Worm (Caenorhabditis elegans) whole organism, L1 larva: ENCODE data around the gene C02E7.10.
A peak's percentile ranks its signal among the peaks of the same experiment; 100 is the strongest.
"Not testable (repeated sequence)": the region's sequence is repeated elsewhere in the genome, so short reads cannot be mapped to it uniquely, and the experiment has no call there.

Experiments
- C04F5.9 ChIP-seq: sonication (generic microtip); optimal IDR thresholded peaks from 2 replicates; lab custom pipeline; 2016; ENCODE audit warnings: missing genetic modification characterization, missing compliant biosample characterization
- C34B4.2 ChIP-seq: sonication (generic microtip); optimal IDR thresholded peaks from 2 replicates; lab custom pipeline; 2017; ENCODE audit warnings: mild to moderate bottlenecking, missing genetic modification characterization, missing compliant biosample characterization
- F16B12.6 ChIP-seq: fragments of 150-350 bp; optimal IDR thresholded peaks from 2 replicates; lab custom pipeline; 2014; ENCODE audit warnings: missing biosample characterization, missing genetic modification characterization
- alr-1 ChIP-seq: fragments of 200-800 bp; sonication (Bioruptor generic); optimal IDR thresholded peaks from 2 replicates; lab custom pipeline; 2018; ENCODE audit warnings: borderline replicate concordance, mild to moderate bottlenecking, missing genetic modification characterization, missing compliant biosample characterization
- ama-1 ChIP-seq: fragments of 150-350 bp; optimal IDR thresholded peaks from 2 replicates; lab custom pipeline; 2014
- ceh-82 ChIP-seq, 3 experiments: fragments of 150-350 bp in 1 of 3; sonication (generic microtip) in 2 of 3; optimal IDR thresholded peaks; 2 replicates each; lab custom pipeline; 2014 to 2017; ENCODE audit warnings: missing biosample characterization in 3 of 3, missing genetic modification characterization in 3 of 3
- dpl-1 ChIP-seq, 3 experiments: fragments of 150-350 bp in 2 of 3; sonication (generic microtip) in 1 of 3; optimal IDR thresholded peaks; 2 replicates each; lab custom pipeline; 2014 to 2017; ENCODE audit warnings: missing biosample characterization in 3 of 3, missing genetic modification characterization in 3 of 3, missing genetic modification reagents in 3 of 3
- efl-1 ChIP-seq, 4 experiments: fragments of 150-350 bp; optimal IDR thresholded peaks in 3 of 4; peaks in 1 of 4; 1 replicate in 1 of 4; 2 replicates in 3 of 4; lab custom pipeline; 2014; ENCODE audit warnings: missing biosample characterization in 2 of 4, missing genetic modification characterization in 2 of 4, missing genetic modification reagents in 2 of 4
- efl-3 ChIP-seq: fragments of 200-800 bp; sonication (Bioruptor generic); optimal IDR thresholded peaks from 2 replicates; lab custom pipeline; 2018; ENCODE audit warnings: mild to moderate bottlenecking, missing genetic modification characterization, missing compliant biosample characterization
- egl-13 ChIP-seq: sonication (generic microtip); optimal IDR thresholded peaks from 2 replicates; lab custom pipeline; 2016; ENCODE audit warnings: missing genotype, missing genetic modification reagents, missing genetic modification characterization, missing compliant biosample characterization
- elt-3 ChIP-seq, 6 experiments: fragments of 150-350 bp in 1 of 6; sonication (generic microtip); optimal IDR thresholded peaks; 2 replicates each; lab custom pipeline; 2017 to 2018; ENCODE audit warnings: missing biosample characterization in 6 of 6, missing genetic modification characterization in 6 of 6, inconsistent platforms in 1 of 6
- ets-5 ChIP-seq: fragments of 200-800 bp; sonication (Bioruptor generic); IDR thresholded peaks from 2 replicates; pipeline ENCODE4 v1.3.6; 2022; ENCODE audit warnings: missing genetic modification characterization, missing compliant biosample characterization
- fkh-10 ChIP-seq: sonication (generic microtip); optimal IDR thresholded peaks from 2 replicates; lab custom pipeline; 2017; ENCODE audit warnings: missing biosample characterization, missing genetic modification reagents, missing genetic modification characterization
- fkh-4 ChIP-seq: sonication (generic microtip); optimal IDR thresholded peaks from 2 replicates; lab custom pipeline; 2016; ENCODE audit warnings: missing compliant biosample characterization, missing genetic modification characterization, borderline replicate concordance
- fkh-8 ChIP-seq: sonication (generic microtip); optimal IDR thresholded peaks from 2 replicates; lab custom pipeline; 2016; ENCODE audit warnings: mild to moderate bottlenecking, missing genetic modification characterization, missing compliant biosample characterization
- grh-1 ChIP-seq: fragments of 200-800 bp; sonication (Bioruptor generic); IDR thresholded peaks from 2 replicates; pipeline ENCODE4 v1.3.6; 2022; ENCODE audit warnings: missing genetic modification reagents, missing genetic modification characterization, missing compliant biosample characterization
- hpl-2 ChIP-seq: fragments of 150-350 bp; optimal IDR thresholded peaks from 2 replicates; lab custom pipeline; 2014; ENCODE audit warnings: missing biosample characterization, missing genetic modification reagents, missing genetic modification characterization
- lin-13 ChIP-seq: fragments of 150-350 bp; optimal IDR thresholded peaks from 2 replicates; lab custom pipeline; 2014; ENCODE audit warnings: missing biosample characterization, missing genetic modification reagents, missing genetic modification characterization
- lin-35 ChIP-seq, 2 experiments: fragments of 150-350 bp; optimal IDR thresholded peaks; 2 replicates each; lab custom pipeline; 2014; ENCODE audit warnings: missing biosample characterization in 2 of 2, missing genetic modification characterization in 2 of 2, missing genetic modification reagents in 2 of 2
- lin-39 ChIP-seq: fragments of 150-350 bp; optimal IDR thresholded peaks from 2 replicates; lab custom pipeline; 2014; ENCODE audit warnings: missing biosample characterization, missing genetic modification reagents, missing genetic modification characterization
- mab-9 ChIP-seq: fragments of 200-800 bp; sonication (Bioruptor generic); IDR thresholded peaks from 2 replicates; pipeline ENCODE4 v1.3.6; 2022; ENCODE audit warnings: missing genetic modification reagents, missing genetic modification characterization, missing compliant biosample characterization
- mdl-1 ChIP-seq, 2 experiments: fragments of 150-350 bp; optimal IDR thresholded peaks; 2 replicates each; lab custom pipeline; 2014 to 2017; ENCODE audit warnings: missing biosample characterization in 2 of 2, missing genetic modification characterization in 2 of 2, inconsistent platforms in 1 of 2
- mef-2 ChIP-seq: fragments of 150-350 bp; optimal IDR thresholded peaks from 2 replicates; lab custom pipeline; 2014; ENCODE audit warnings: missing biosample characterization, missing genetic modification characterization
- mep-1 ChIP-seq: fragments of 150-350 bp; optimal IDR thresholded peaks from 2 replicates; lab custom pipeline; 2014; ENCODE audit warnings: missing biosample characterization, missing genetic modification characterization
- nhr-20 ChIP-seq: sonication (generic microtip); optimal IDR thresholded peaks from 2 replicates; lab custom pipeline; 2016; ENCODE audit warnings: mild to moderate bottlenecking, missing genetic modification characterization, missing compliant biosample characterization
- nhr-47 ChIP-seq: sonication (generic microtip); optimal IDR thresholded peaks from 2 replicates; lab custom pipeline; 2016; ENCODE audit warnings: mild to moderate bottlenecking, missing genetic modification characterization, moderate library complexity, missing compliant biosample characterization
- nhr-71 ChIP-seq: sonication (generic microtip); optimal IDR thresholded peaks from 2 replicates; lab custom pipeline; 2016; ENCODE audit warnings: mild to moderate bottlenecking, missing genetic modification characterization, moderate library complexity, missing compliant biosample characterization
- nhr-76 ChIP-seq: sonication (generic microtip); optimal IDR thresholded peaks from 2 replicates; lab custom pipeline; 2017; ENCODE audit warnings: missing biosample characterization, missing genetic modification characterization
- nhr-77 ChIP-seq: fragments of 150-350 bp; optimal IDR thresholded peaks from 2 replicates; lab custom pipeline; 2014; ENCODE audit warnings: missing biosample characterization, missing genetic modification characterization
- nhr-85 ChIP-seq: sonication (generic microtip); peaks from one replicate; lab custom pipeline; 2016; ENCODE audit warnings: missing genetic modification characterization, inconsistent platforms, missing compliant biosample characterization
- nhr-90 ChIP-seq: sonication (generic microtip); optimal IDR thresholded peaks from 2 replicates; lab custom pipeline; 2016; ENCODE audit warnings: mild to moderate bottlenecking, missing genetic modification characterization, missing compliant biosample characterization; ENCODE audit not compliant: poor library complexity
- rnt-1 ChIP-seq: sonication (generic microtip); optimal IDR thresholded peaks from 2 replicates; lab custom pipeline; 2016; ENCODE audit warnings: mild to moderate bottlenecking, missing genetic modification characterization, moderate library complexity, missing compliant biosample characterization
- skn-1 ChIP-seq: fragments of 150-350 bp; optimal IDR thresholded peaks from 2 replicates; lab custom pipeline; 2014; ENCODE audit warnings: missing biosample characterization, missing genetic modification characterization
- snu-23 ChIP-seq: sonication (generic microtip); optimal IDR thresholded peaks from 2 replicates; lab custom pipeline; 2016; ENCODE audit warnings: missing genetic modification characterization, missing compliant biosample characterization
- sox-4 ChIP-seq: sonication (generic microtip); optimal IDR thresholded peaks from 2 replicates; lab custom pipeline; 2016; ENCODE audit warnings: missing genetic modification characterization, missing compliant biosample characterization
- sptf-1 ChIP-seq: fragments of 150-350 bp; optimal IDR thresholded peaks from 2 replicates; lab custom pipeline; 2014; ENCODE audit warnings: missing biosample characterization, missing genetic modification characterization
- tbx-2 ChIP-seq: sonication (generic microtip); optimal IDR thresholded peaks from 2 replicates; lab custom pipeline; 2016; ENCODE audit warnings: missing genetic modification characterization, missing compliant biosample characterization
- unc-30 ChIP-seq: sonication (generic microtip); optimal IDR thresholded peaks from 2 replicates; lab custom pipeline; 2017; ENCODE audit warnings: missing biosample characterization, missing genetic modification characterization
- unc-62 ChIP-seq: fragments of 150-350 bp; optimal IDR thresholded peaks from 2 replicates; lab custom pipeline; 2014; ENCODE audit warnings: missing biosample characterization, missing genetic modification reagents, missing genetic modification characterization
- unc-86 ChIP-seq: sonication (generic microtip); optimal IDR thresholded peaks from 2 replicates; lab custom pipeline; 2016; ENCODE audit warnings: missing genetic modification characterization, missing compliant biosample characterization
- unc-98 ChIP-seq: fragments of 200-800 bp; sonication (Bioruptor generic); IDR thresholded peaks from 2 replicates; pipeline ENCODE4 v1.3.6; 2022; ENCODE audit warnings: missing genetic modification characterization, missing compliant biosample characterization
- vab-15 ChIP-seq: sonication (generic microtip); optimal IDR thresholded peaks from 2 replicates; lab custom pipeline; 2017; ENCODE audit warnings: missing genotype, mild to moderate bottlenecking, missing genetic modification characterization, missing compliant biosample characterization
- xbp-1 ChIP-seq: sonication (generic microtip); optimal IDR thresholded peaks from 2 replicates; lab custom pipeline; 2016; ENCODE audit warnings: missing genetic modification characterization, missing compliant biosample characterization
- ztf-4 ChIP-seq: fragments of 150-350 bp; optimal IDR thresholded peaks from 2 replicates; lab custom pipeline; 2014; ENCODE audit warnings: missing biosample characterization, missing genetic modification characterization

C02E7.10 gene

ce11 chrV:4903696-4904095 is 29.1 kb downstream of the C02E7.10 start, which contains the start of gene ugt-8:
Gene ugt-8 (plus strand): TSS chrV:4903930.
- no peak for TF ChIP-seq ets-5 (GFP tag; lab: Robert Waterston, UW)
- TF ChIP-seq efl-1 (optimal IDR thresholded peaks at IDR 0.05; lab: Kevin White, UChicago), result no peak
- TF ChIP-seq efl-1 (GFP tag; optimal IDR thresholded peaks at IDR 0.05 in 1 of 2; lab: Kevin White, UChicago), result peak in 1 of 2 experiments; percentile 53
- TF ChIP-seq C34B4.2, result no peak
- peak; percentile 12 for TF ChIP-seq snu-23 (GFP tag; lab: Kevin White, UChicago)
- TF ChIP-seq nhr-20 (tag; lab: Kevin White, UChicago), result peak; percentile 41
- TF ChIP-seq, all 84 proteins: peak for 3

ce11 chrV:4901074-4901473 is 31.8 kb downstream of the C02E7.10 start, which contains the start of gene ugt-67:
Gene ugt-67 (plus strand): TSS chrV:4901374.
- TF ChIP-seq unc-86 (tag; lab: Kevin White, UChicago) (no peak), xbp-1 (tag; lab: Kevin White, UChicago) (no peak), alr-1 (tag; lab: Kevin White, UChicago) (no peak), mep-1 (tag; lab: Kevin White, UChicago) (no peak), dpl-1 (GFP tag; optimal IDR thresholded peaks at IDR 0.05; lab: Kevin White, UChicago) (no peak), ceh-82 (tag; optimal IDR thresholded peaks at IDR 0.05; lab: Kevin White, UChicago) (no peak), fkh-4 (tag; lab: Kevin White, UChicago) (no peak), C34B4.2 (no peak), ama-1 (lab: Kevin White, UChicago) (no peak), nhr-20 (tag; lab: Kevin White, UChicago) (no peak), efl-1 (optimal IDR thresholded peaks at IDR 0.05; lab: Kevin White, UChicago) (no peak), efl-1 (GFP tag; optimal IDR thresholded peaks at IDR 0.05 in 1 of 2; lab: Kevin White, UChicago) (no peak), fkh-10 (GFP tag; lab: Kevin White, UChicago) (no peak)

ce11 chrV:4900020-4900419 is 32.8 kb downstream of the C02E7.10 start, which contains the start of gene ugt-10:
Gene ugt-10 (minus strand): TSS chrV:4900120.
- TF ChIP-seq ztf-4, sox-4, mef-2 (tag; lab: Kevin White, UChicago): not testable (repeated sequence)

DNA sequence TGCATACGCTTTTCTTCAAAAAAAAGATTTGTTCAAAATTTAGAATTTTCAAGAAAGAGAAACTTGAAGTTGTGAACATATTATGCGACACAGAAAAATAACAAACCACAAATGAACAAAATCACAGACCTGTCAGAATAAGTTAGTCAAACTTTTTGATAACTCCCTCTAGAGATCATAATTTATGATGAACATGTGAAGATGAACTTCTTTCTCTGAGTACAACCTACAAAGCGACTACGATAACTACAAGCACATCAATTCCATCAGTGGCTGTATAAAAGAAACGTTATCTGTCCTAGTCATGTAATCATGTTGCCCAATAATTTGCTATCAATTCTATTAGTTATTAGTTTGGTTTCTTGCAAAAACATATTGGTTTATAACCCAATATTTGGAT is 37.1 kb downstream of the C02E7.10 start, which contains the start of gene ugt-9:
ugt-9 (plus strand) TSS at position 305 of the 400 bp plus-strand sequence.
- TF ChIP-seq nhr-47 (tag; lab: Kevin White, UChicago) (no peak), nhr-76 (tag; lab: Kevin White, UChicago) (peak; percentile 77), dpl-1 (GFP tag; optimal IDR thresholded peaks at IDR 0.05; lab: Kevin White, UChicago) (no peak), sptf-1 (tag; lab: Kevin White, UChicago) (no peak), efl-1 (optimal IDR thresholded peaks at IDR 0.05; lab: Kevin White, UChicago) (no peak), efl-1 (GFP tag; optimal IDR thresholded peaks at IDR 0.05 in 1 of 2; lab: Kevin White, UChicago) (peak in 1 of 2 experiments; percentile 32), hpl-2 (GFP tag; lab: Kevin White, UChicago) (no peak), mab-9 (GFP tag; lab: Robert Waterston, UW) (no peak), efl-3 (GFP tag; lab: Kevin White, UChicago) (no peak), nhr-71 (tag; lab: Kevin White, UChicago) (peak; percentile 57), lin-35 (GFP tag; optimal IDR thresholded peaks at IDR 0.05; lab: Kevin White, UChicago) (peak in 1 of 2 experiments; percentile 7), lin-39 (tag; lab: Kevin White, UChicago) (no peak), unc-30 (no peak), rnt-1 (tag; lab: Kevin White, UChicago) (no peak), vab-15 (tag; lab: Kevin White, UChicago) (no peak), mef-2 (tag; lab: Kevin White, UChicago) (no peak), grh-1 (GFP tag; lab: Robert Waterston, UW) (no peak), lin-13 (GFP tag; lab: Kevin White, UChicago) (no peak), nhr-85 (tag; lab: Kevin White, UChicago) (peak; percentile 84), unc-62 (no peak), egl-13 (no peak), tbx-2 (tag; lab: Kevin White, UChicago) (peak; percentile 41), elt-3 (tag; optimal IDR thresholded peaks at IDR 0.05; lab: Kevin White, UChicago) (peak in 3 of 6 experiments; percentile 58 to 84 (median 61)), nhr-77 (peak; percentile 22), fkh-4 (tag; lab: Kevin White, UChicago) (no peak), ama-1 (lab: Kevin White, UChicago) (no peak), xbp-1 (tag; lab: Kevin White, UChicago) (no peak), mdl-1 (tag; optimal IDR thresholded peaks at IDR 0.05; lab: Kevin White, UChicago) (no peak), skn-1 (tag; lab: Kevin White, UChicago) (no peak), nhr-90 (tag; lab: Kevin White, UChicago) (peak; percentile 39), fkh-8 (tag; lab: Kevin White, UChicago) (no peak), unc-98 (GFP tag; lab: Robert Waterston, UW) (no peak), C04F5.9 (tag; lab: Kevin White, UChicago) (no peak), F16B12.6 (tag; lab: Kevin White, UChicago) (no peak)
